Worm (Caenorhabditis elegans): ENCODE results near the gene R08C7.5.

R08C7.5 gene

ce11 chrIV:4446884-4447283 lies 16.9 kb downstream of the R08C7.5 start:
- no peak for TF ChIP-seq mab-5 (tag; optimal IDR thresholded peaks at IDR 0.05)
- TF ChIP-seq unc-120 (tag; optimal IDR thresholded peaks at IDR 0.05; ENCODE audit: poor library complexity, severe bottlenecking): peak; percentile 3
- TF ChIP-seq sem-2 (GFP tag; optimal IDR thresholded peaks at IDR 0.05): no peak
- TF ChIP-seq drap-1 (GFP tag; optimal IDR thresholded peaks at IDR 0.05): no peak
- peak; percentile 10 for TF ChIP-seq hlh-1 (tag; optimal IDR thresholded peaks at IDR 0.05)
- TF ChIP-seq nhr-76 (tag; optimal IDR thresholded peaks at IDR 0.05): no peak
- no peak for TF ChIP-seq ztf-11 (tag; optimal IDR thresholded peaks at IDR 0.05)
- TF ChIP-seq ces-1 (GFP tag; optimal IDR thresholded peaks at IDR 0.05): peak; percentile 40
- no peak for TF ChIP-seq ceh-39 (tag; optimal IDR thresholded peaks at IDR 0.05)
- TF ChIP-seq snpc-4 (tag; optimal IDR thresholded peaks at IDR 0.05): no peak
- TF ChIP-seq sptf-1 (tag; optimal IDR thresholded peaks at IDR 0.05): no peak
- no peak for TF ChIP-seq lin-32 (GFP tag; optimal IDR thresholded peaks at IDR 0.05)
- TF ChIP-seq lsy-2 (tag; optimal IDR thresholded peaks at IDR 0.05): peak; percentile 6

- no peak for TF ChIP-seq hlh-1 (tag; optimal IDR thresholded peaks at IDR 0.05)
- TF ChIP-seq M03D4.4 (tag; optimal IDR thresholded peaks at IDR 0.05): no peak
- no peak for TF ChIP-seq ceh-43 (GFP tag; optimal IDR thresholded peaks at IDR 0.05)
- no peak for TF ChIP-seq unc-39 (tag; optimal IDR thresholded peaks at IDR 0.05)
- no peak for TF ChIP-seq mep-1 (tag; optimal IDR thresholded peaks at IDR 0.05)
- TF ChIP-seq drap-1 (GFP tag; optimal IDR thresholded peaks at IDR 0.05): no peak
- TF ChIP-seq unc-120 (tag; optimal IDR thresholded peaks at IDR 0.05; ENCODE audit: poor library complexity, severe bottlenecking): no peak
- TF ChIP-seq lsy-2 (tag; optimal IDR thresholded peaks at IDR 0.05): no peak
- TF ChIP-seq lin-32 (GFP tag; optimal IDR thresholded peaks at IDR 0.05): no peak
- TF ChIP-seq ztf-11 (tag; optimal IDR thresholded peaks at IDR 0.05): no peak
- no peak for TF ChIP-seq flh-1 (GFP tag; optimal IDR thresholded peaks at IDR 0.05)
- no peak for TF ChIP-seq ces-1 (GFP tag; optimal IDR thresholded peaks at IDR 0.05)
- no peak for TF ChIP-seq nhr-12 (tag; optimal IDR thresholded peaks at IDR 0.05)
- no peak for TF ChIP-seq snpc-4 (tag; optimal IDR thresholded peaks at IDR 0.05)
- TF ChIP-seq sptf-1 (tag; optimal IDR thresholded peaks at IDR 0.05): no peak
- no peak for TF ChIP-seq bed-3 (GFP tag; optimal IDR thresholded peaks at IDR 0.05)
- no peak for TF ChIP-seq unc-62 (GFP tag; optimal IDR thresholded peaks at IDR 0.05)
- no peak for TF ChIP-seq elt-1 (tag; optimal IDR thresholded peaks at IDR 0.05; ENCODE audit: borderline replicate concordance, insufficient read depth)
- TF ChIP-seq lin-13 (tag; optimal IDR thresholded peaks at IDR 0.05): no peak
These were observed 17.1 kb downstream of the R08C7.5 start, which contains the start of gene chat-1 for ce11 chrIV:4447284-4447366. TSS of gene chat-1 (plus strand) at chrIV:4447331.

ce11 chrIV:4447367-4447766 lies 17.3 kb downstream of the R08C7.5 start:
- TF ChIP-seq elt-3 (tag; optimal IDR thresholded peaks at IDR 0.05) (no peak), lin-32 (GFP tag; optimal IDR thresholded peaks at IDR 0.05) (no peak), unc-120 (tag; optimal IDR thresholded peaks at IDR 0.05; ENCODE audit: poor library complexity, severe bottlenecking) (no peak), zip-8 (tag; optimal IDR thresholded peaks at IDR 0.05) (no peak), drap-1 (GFP tag; optimal IDR thresholded peaks at IDR 0.05) (no peak), hlh-1 (tag; optimal IDR thresholded peaks at IDR 0.05) (no peak), flh-1 (GFP tag; optimal IDR thresholded peaks at IDR 0.05) (no peak), nhr-2 (tag; optimal IDR thresholded peaks at IDR 0.05) (no peak), snpc-4 (tag; optimal IDR thresholded peaks at IDR 0.05) (no peak)

- no peak for TF ChIP-seq tbx-8 (GFP tag; optimal IDR thresholded peaks at IDR 0.05)
- no peak for TF ChIP-seq nhr-28 (tag; optimal IDR thresholded peaks at IDR 0.05)
- peak; percentile 30 for TF ChIP-seq zip-8 (tag; optimal IDR thresholded peaks at IDR 0.05)
- peak; percentile 62 for TF ChIP-seq ces-1 (GFP tag; optimal IDR thresholded peaks at IDR 0.05)
- peak; percentile 97 for TF ChIP-seq lin-32 (GFP tag; optimal IDR thresholded peaks at IDR 0.05)
- TF ChIP-seq hlh-1 (tag; optimal IDR thresholded peaks at IDR 0.05): peak; percentile 88
- peak; percentile 89 for TF ChIP-seq cnd-1 (tag; optimal IDR thresholded peaks at IDR 0.05)
- no peak for TF ChIP-seq unc-120 (tag; optimal IDR thresholded peaks at IDR 0.05; ENCODE audit: poor library complexity, severe bottlenecking)
These were observed 18.3 kb downstream of the R08C7.5 start for ce11 chrIV:4448343-4448742.

ce11 chrIV:4449439-4449838 lies 19.4 kb downstream of the R08C7.5 start, which contains the start of gene R08C7.12:
TSS of gene R08C7.12 (plus strand) at chrIV:4449739.
- TF ChIP-seq ceh-83 (GFP tag; optimal IDR thresholded peaks at IDR 0.05) (no peak), drap-1 (GFP tag; optimal IDR thresholded peaks at IDR 0.05) (no peak), ham-2 (GFP tag; optimal IDR thresholded peaks at IDR 0.05) (no peak), ces-1 (GFP tag; optimal IDR thresholded peaks at IDR 0.05) (no peak), ceh-43 (GFP tag; optimal IDR thresholded peaks at IDR 0.05) (no peak), ztf-11 (tag; optimal IDR thresholded peaks at IDR 0.05) (no peak), flh-1 (GFP tag; optimal IDR thresholded peaks at IDR 0.05) (no peak)

All from whole organism, mixed stage, embryonic.